Worm (Caenorhabditis elegans) whole organism, L1 larva: ENCODE results near the gene ZC374.2.

Experiments
- C04F5.9 ChIP-seq: sonication (generic microtip); optimal IDR thresholded peaks from 2 replicates; lab custom pipeline; 2016; ENCODE audit warnings: missing genetic modification characterization, missing compliant biosample characterization
- Y116A8C.19 ChIP-seq: sonication (generic microtip); optimal IDR thresholded peaks from 2 replicates; lab custom pipeline; 2016; ENCODE audit warnings: missing compliant biosample characterization, missing genetic modification characterization, borderline replicate concordance
- aha-1 ChIP-seq: fragments of 150-350 bp; optimal IDR thresholded peaks from 2 replicates; lab custom pipeline; 2014; ENCODE audit warnings: missing biosample characterization, missing genetic modification characterization
- alr-1 ChIP-seq: fragments of 200-800 bp; sonication (Bioruptor generic); optimal IDR thresholded peaks from 2 replicates; lab custom pipeline; 2018; ENCODE audit warnings: borderline replicate concordance, mild to moderate bottlenecking, missing genetic modification characterization, missing compliant biosample characterization
- blmp-1 ChIP-seq: fragments of 150-350 bp; optimal IDR thresholded peaks from 2 replicates; lab custom pipeline; 2014; ENCODE audit warnings: missing biosample characterization, missing genetic modification characterization
- ceh-63 ChIP-seq: fragments of 200-800 bp; sonication (Bioruptor generic); optimal IDR thresholded peaks from 2 replicates; lab custom pipeline; 2018; ENCODE audit warnings: mild to moderate bottlenecking, missing genetic modification characterization, missing compliant biosample characterization
- ceh-90 ChIP-seq: sonication (generic microtip); optimal IDR thresholded peaks from 2 replicates; lab custom pipeline; 2016; ENCODE audit warnings: missing genetic modification characterization, missing compliant biosample characterization
- ces-1 ChIP-seq: fragments of 150-350 bp; optimal IDR thresholded peaks from 2 replicates; lab custom pipeline; 2014; ENCODE audit warnings: missing biosample characterization, missing genetic modification reagents, missing genetic modification characterization
- efl-1 ChIP-seq, 4 experiments: fragments of 150-350 bp; optimal IDR thresholded peaks in 3 of 4; peaks in 1 of 4; 1 replicate in 1 of 4; 2 replicates in 3 of 4; lab custom pipeline; 2014; ENCODE audit warnings: missing biosample characterization in 2 of 4, missing genetic modification characterization in 2 of 4, missing genetic modification reagents in 2 of 4
- elt-2 ChIP-seq: sonication (generic microtip); optimal IDR thresholded peaks from 2 replicates; lab custom pipeline; 2016; ENCODE audit warnings: missing genetic modification characterization, mild to moderate bottlenecking, inconsistent platforms, missing compliant biosample characterization, missing genetic modification reagents
- elt-3 ChIP-seq, 6 experiments: fragments of 150-350 bp in 1 of 6; sonication (generic microtip); optimal IDR thresholded peaks; 2 replicates each; lab custom pipeline; 2017 to 2018; ENCODE audit warnings: missing biosample characterization in 6 of 6, missing genetic modification characterization in 6 of 6, inconsistent platforms in 1 of 6
- ets-5 ChIP-seq: fragments of 200-800 bp; sonication (Bioruptor generic); IDR thresholded peaks from 2 replicates; pipeline ENCODE4 v1.3.6; 2022; ENCODE audit warnings: missing genetic modification characterization, missing compliant biosample characterization
- fos-1 ChIP-seq: fragments of 150-350 bp; optimal IDR thresholded peaks from 2 replicates; lab custom pipeline; 2014; ENCODE audit warnings: missing biosample characterization, missing genetic modification characterization
- hlh-17 ChIP-seq: fragments of 200-800 bp; sonication (Bioruptor generic); optimal IDR thresholded peaks from 2 replicates; lab custom pipeline; 2018; ENCODE audit warnings: missing genetic modification characterization, mild to moderate bottlenecking, missing compliant biosample characterization, moderate library complexity, borderline replicate concordance
- jun-1 ChIP-seq: fragments of 150-350 bp; optimal IDR thresholded peaks from 2 replicates; lab custom pipeline; 2014; ENCODE audit warnings: missing biosample characterization, missing genetic modification reagents, missing genetic modification characterization
- lin-14 ChIP-seq: fragments of 200-800 bp; sonication (Bioruptor generic); optimal IDR thresholded peaks from 2 replicates; lab custom pipeline; 2018; ENCODE audit warnings: mild to moderate bottlenecking, missing genetic modification characterization, moderate library complexity, missing compliant biosample characterization
- lin-35 ChIP-seq, 2 experiments: fragments of 150-350 bp; optimal IDR thresholded peaks; 2 replicates each; lab custom pipeline; 2014; ENCODE audit warnings: missing biosample characterization in 2 of 2, missing genetic modification characterization in 2 of 2, missing genetic modification reagents in 2 of 2
- lsy-2 ChIP-seq, 2 experiments: fragments of 150-350 bp; optimal IDR thresholded peaks; 2 replicates each; lab custom pipeline; 2014; ENCODE audit warnings: missing biosample characterization in 2 of 2, missing genetic modification characterization in 2 of 2
- mdl-1 ChIP-seq, 2 experiments: fragments of 150-350 bp; optimal IDR thresholded peaks; 2 replicates each; lab custom pipeline; 2014 to 2017; ENCODE audit warnings: missing biosample characterization in 2 of 2, missing genetic modification characterization in 2 of 2, inconsistent platforms in 1 of 2
- nhr-11 ChIP-seq: fragments of 150-350 bp; optimal IDR thresholded peaks from 2 replicates; lab custom pipeline; 2014; ENCODE audit warnings: missing biosample characterization, missing genetic modification characterization
- nhr-19 ChIP-seq: fragments of 200-800 bp; sonication (Bioruptor generic); conservative IDR thresholded peaks from 2 replicates; pipeline ENCODE4 v1.3.6; 2022; ENCODE audit warnings: missing genetic modification characterization, missing compliant biosample characterization
- nhr-20 ChIP-seq: sonication (generic microtip); optimal IDR thresholded peaks from 2 replicates; lab custom pipeline; 2016; ENCODE audit warnings: mild to moderate bottlenecking, missing genetic modification characterization, missing compliant biosample characterization
- nhr-28 ChIP-seq: fragments of 150-350 bp; optimal IDR thresholded peaks from 2 replicates; lab custom pipeline; 2014; ENCODE audit warnings: missing biosample characterization, missing genetic modification characterization
- nhr-71 ChIP-seq: sonication (generic microtip); optimal IDR thresholded peaks from 2 replicates; lab custom pipeline; 2016; ENCODE audit warnings: mild to moderate bottlenecking, missing genetic modification characterization, moderate library complexity, missing compliant biosample characterization
- nhr-85 ChIP-seq: sonication (generic microtip); peaks from one replicate; lab custom pipeline; 2016; ENCODE audit warnings: missing genetic modification characterization, inconsistent platforms, missing compliant biosample characterization
- nhr-90 ChIP-seq: sonication (generic microtip); optimal IDR thresholded peaks from 2 replicates; lab custom pipeline; 2016; ENCODE audit warnings: mild to moderate bottlenecking, missing genetic modification characterization, missing compliant biosample characterization; ENCODE audit not compliant: poor library complexity
- snpc-4 ChIP-seq: fragments of 150-350 bp; optimal IDR thresholded peaks from 2 replicates; lab custom pipeline; 2014; ENCODE audit warnings: missing biosample characterization, missing genetic modification characterization
- snu-23 ChIP-seq: sonication (generic microtip); optimal IDR thresholded peaks from 2 replicates; lab custom pipeline; 2016; ENCODE audit warnings: missing genetic modification characterization, missing compliant biosample characterization
- sox-4 ChIP-seq: sonication (generic microtip); optimal IDR thresholded peaks from 2 replicates; lab custom pipeline; 2016; ENCODE audit warnings: missing genetic modification characterization, missing compliant biosample characterization
- tbx-2 ChIP-seq: sonication (generic microtip); optimal IDR thresholded peaks from 2 replicates; lab custom pipeline; 2016; ENCODE audit warnings: missing genetic modification characterization, missing compliant biosample characterization
- unc-30 ChIP-seq: sonication (generic microtip); optimal IDR thresholded peaks from 2 replicates; lab custom pipeline; 2017; ENCODE audit warnings: missing biosample characterization, missing genetic modification characterization
- unc-62 ChIP-seq: fragments of 150-350 bp; optimal IDR thresholded peaks from 2 replicates; lab custom pipeline; 2014; ENCODE audit warnings: missing biosample characterization, missing genetic modification reagents, missing genetic modification characterization
- zag-1 ChIP-seq: fragments of 150-350 bp; optimal IDR thresholded peaks from 2 replicates; lab custom pipeline; 2014; ENCODE audit warnings: missing biosample characterization, missing genetic modification characterization

ZC374.2 gene

ce11 chrX:10085073-10085472 lies 37.8 kb upstream of the ZC374.2 start:
- TF ChIP-seq efl-1 (optimal IDR thresholded peaks at IDR 0.05; lab: Kevin White, UChicago) (no peak), efl-1 (GFP tag; optimal IDR thresholded peaks at IDR 0.05 in 1 of 2; lab: Kevin White, UChicago) (no peak), ceh-90 (tag; lab: Kevin White, UChicago) (no peak), alr-1 (no peak), fos-1 (no peak), ets-5 (no peak), nhr-71 (tag; lab: Kevin White, UChicago) (no peak), ces-1 (GFP tag; lab: Kevin White, UChicago) (no peak)

- TF ChIP-seq elt-2 (tag; lab: Kevin White, UChicago) (peak; percentile 98), tbx-2 (tag; lab: Kevin White, UChicago) (peak; percentile 28), jun-1 (tag; lab: Kevin White, UChicago) (no peak), nhr-85 (tag; lab: Kevin White, UChicago) (peak; percentile 86), nhr-19 (GFP tag; lab: Robert Waterston, UW) (peak; percentile 44; the same call in 1 of the 2 replicates), aha-1 (tag; lab: Kevin White, UChicago) (no peak), sox-4 (tag; lab: Kevin White, UChicago) (no peak), nhr-28 (tag; lab: Kevin White, UChicago) (no peak), lin-14 (GFP tag; lab: Kevin White, UChicago) (peak; percentile 34), mdl-1 (tag; optimal IDR thresholded peaks at IDR 0.05; lab: Kevin White, UChicago) (peak in 1 of 2 experiments; percentile 39), unc-62 (GFP tag; lab: Kevin White, UChicago) (no peak), hlh-17 (GFP tag; lab: Kevin White, UChicago) (no peak), blmp-1 (peak; percentile 35), nhr-71 (tag; lab: Kevin White, UChicago) (peak; percentile 63), unc-30 (no peak), lin-35 (GFP tag; optimal IDR thresholded peaks at IDR 0.05; lab: Kevin White, UChicago) (peak in 1 of 2 experiments; percentile 66), lsy-2 (tag; optimal IDR thresholded peaks at IDR 0.05; lab: Kevin White, UChicago) (peak in 1 of 2 experiments; percentile 17), elt-3 (tag; optimal IDR thresholded peaks at IDR 0.05; lab: Kevin White, UChicago) (peak in 3 of 6 experiments; percentile 25 to 76 (median 25)), nhr-90 (tag; lab: Kevin White, UChicago) (peak; percentile 68), nhr-20 (tag; lab: Kevin White, UChicago) (peak; percentile 72), snu-23 (peak; percentile 2), efl-1 (optimal IDR thresholded peaks at IDR 0.05; lab: Kevin White, UChicago) (no peak), efl-1 (GFP tag; optimal IDR thresholded peaks at IDR 0.05 in 1 of 2; lab: Kevin White, UChicago) (peak in 1 of 2 experiments; percentile 82), alr-1 (no peak)
- TF ChIP-seq, all 84 proteins: peak for 15
Measured at ce11 chrX:10084050-10084672, 36.9 kb upstream of the ZC374.2 start, which contains the start of gene W07E11.1. W07E11.1 (plus strand) TSS chrX:10084622.

- TF ChIP-seq Y116A8C.19 (tag; lab: Kevin White, UChicago) (no peak), zag-1 (no peak), C04F5.9 (tag; lab: Kevin White, UChicago) (no peak), efl-1 (optimal IDR thresholded peaks at IDR 0.05; lab: Kevin White, UChicago) (no peak), efl-1 (GFP tag; optimal IDR thresholded peaks at IDR 0.05 in 1 of 2; lab: Kevin White, UChicago) (peak in 1 of 2 experiments; percentile 7)
Measured at ce11 chrX:10083272-10083671, 36.0 kb upstream of the ZC374.2 start.

- TF ChIP-seq snpc-4 (tag; lab: Kevin White, UChicago) (no peak), ceh-63 (GFP tag; lab: Kevin White, UChicago) (no peak)
Measured at ce11 chrX:10081077-10081476, 33.9 kb upstream of the ZC374.2 start.

- no peak for TF ChIP-seq nhr-11 (tag; lab: Kevin White, UChicago)
- TF ChIP-seq nhr-20 (tag; lab: Kevin White, UChicago) = no peak
- TF ChIP-seq lin-14 (GFP tag; lab: Kevin White, UChicago) = peak; percentile 18
- TF ChIP-seq, all 84 proteins: peak for 1
Measured at ce11 chrX:10079230-10079629, 32.0 kb upstream of the ZC374.2 start.
